Worm (Caenorhabditis elegans) whole organism, L4 larva: ENCODE data around the gene C41C4.9.

Source experiments
- D1046.2 ChIP-seq: fragments of 200-800 bp; sonication (Bioruptor generic); IDR thresholded peaks from 2 replicates; pipeline ENCODE4 v1.3.6; 2022; ENCODE audit warnings: missing genetic modification characterization, missing compliant biosample characterization
- F37D6.2 ChIP-seq: sonication (generic microtip); optimal IDR thresholded peaks from 2 replicates; lab custom pipeline; 2016; ENCODE audit warnings: mild to moderate bottlenecking, missing genetic modification characterization, missing compliant biosample characterization
- R02D3.7 ChIP-seq: fragments of 150-350 bp; sonication (generic microtip); optimal IDR thresholded peaks from 3 replicates; lab custom pipeline; 2014; ENCODE audit warnings: missing biosample characterization, missing genetic modification characterization
- T20F7.1 ChIP-seq: fragments of 200-800 bp; sonication (Bioruptor generic); optimal IDR thresholded peaks from 2 replicates; lab custom pipeline; 2018; ENCODE audit warnings: mild to moderate bottlenecking, missing genetic modification characterization, missing compliant biosample characterization
- T26A8.4 ChIP-seq: fragments of 200-800 bp; sonication (Bioruptor generic); IDR thresholded peaks from 2 replicates; pipeline ENCODE4 v1.3.6; 2022; ENCODE audit warnings: missing genetic modification characterization, missing compliant biosample characterization
- Y105C5A.15 ChIP-seq: fragments of 200-800 bp; sonication (Bioruptor generic); IDR thresholded peaks from 2 replicates; pipeline ENCODE4 v1.3.6; 2022; ENCODE audit warnings: missing genetic modification characterization, missing compliant biosample characterization
- ZK337.2 ChIP-seq: fragments of 200-800 bp; sonication (Bioruptor generic); IDR thresholded peaks from 2 replicates; pipeline ENCODE4 v1.3.6; 2022; ENCODE audit warnings: missing genetic modification reagents, missing genetic modification characterization, missing compliant biosample characterization
- ZK546.5 ChIP-seq, 2 experiments: sonication (generic microtip); optimal IDR thresholded peaks; 2 replicates each; lab custom pipeline; 2017; ENCODE audit warnings: missing biosample characterization in 2 of 2, missing genetic modification characterization in 2 of 2
- aha-1 ChIP-seq: fragments of 150-350 bp; peaks from one replicate; lab custom pipeline; 2014; ENCODE audit warnings: missing biosample characterization, missing genetic modification characterization
- aly-2 ChIP-seq: sonication (generic microtip); optimal IDR thresholded peaks from 2 replicates; lab custom pipeline; 2018; ENCODE audit warnings: missing biosample characterization, missing genetic modification characterization
- attf-4 ChIP-seq: sonication (generic microtip); optimal IDR thresholded peaks from 3 replicates; lab custom pipeline; 2017; ENCODE audit warnings: missing biosample characterization, missing genetic modification characterization
- ceh-62 ChIP-seq: sonication (generic microtip); optimal IDR thresholded peaks from 2 replicates; lab custom pipeline; 2017; ENCODE audit warnings: missing biosample characterization, missing genetic modification characterization
- ces-1 ChIP-seq: fragments of 150-350 bp; sonication (generic microtip); optimal IDR thresholded peaks from 4 replicates; lab custom pipeline; 2014; ENCODE audit warnings: missing biosample characterization, missing genetic modification reagents, missing genetic modification characterization
- daf-12 ChIP-seq: fragments of 150-350 bp; optimal IDR thresholded peaks from 2 replicates; lab custom pipeline; 2014; ENCODE audit warnings: missing biosample characterization, missing genetic modification reagents, missing genetic modification characterization
- daf-16 ChIP-seq, 3 experiments: sonication (generic microtip); optimal IDR thresholded peaks; 2 replicates each; lab custom pipeline; 2016 to 2017; ENCODE audit warnings: missing genetic modification characterization in 3 of 3, missing genetic modification reagents in 3 of 3, mild to moderate bottlenecking in 2 of 3, missing compliant biosample characterization in 2 of 3, missing biosample characterization in 1 of 3, moderate library complexity in 1 of 3
- daf-19 ChIP-seq: fragments of 200-800 bp; sonication (Bioruptor generic); conservative IDR thresholded peaks from 2 replicates; pipeline ENCODE4 v1.3.6; 2022; ENCODE audit warnings: missing genetic modification characterization, missing compliant biosample characterization
- dmd-6 ChIP-seq: fragments of 200-800 bp; sonication (Bioruptor generic); IDR thresholded peaks from 2 replicates; pipeline ENCODE4 v1.3.6; 2022; ENCODE audit warnings: missing genetic modification reagents, missing genetic modification characterization, missing compliant biosample characterization
- dmd-9 ChIP-seq: fragments of 200-800 bp; sonication (Bioruptor generic); IDR thresholded peaks from 2 replicates; pipeline ENCODE4 v1.3.6; 2022; ENCODE audit warnings: missing genetic modification reagents, missing genetic modification characterization, missing compliant biosample characterization
- egl-43 ChIP-seq: fragments of 200-800 bp; sonication (Bioruptor generic); IDR thresholded peaks from 2 replicates; pipeline ENCODE4 v1.3.6; 2022; ENCODE audit warnings: missing genetic modification reagents, missing genetic modification characterization, missing compliant biosample characterization
- fkh-10 ChIP-seq: fragments of 150-350 bp; optimal IDR thresholded peaks from 2 replicates; lab custom pipeline; 2014; ENCODE audit warnings: missing biosample characterization, missing genetic modification reagents, missing genetic modification characterization
- hif-1 ChIP-seq, 2 experiments: sonication (generic microtip); optimal IDR thresholded peaks; 2 replicates each; lab custom pipeline; 2016 to 2017; ENCODE audit warnings: missing compliant biosample characterization in 2 of 2, missing genetic modification characterization in 2 of 2, missing genetic modification reagents in 2 of 2, missing genotype in 2 of 2, mild to moderate bottlenecking in 1 of 2
- hlh-11 ChIP-seq: fragments of 200-800 bp; sonication (Bioruptor generic); optimal IDR thresholded peaks from 2 replicates; lab custom pipeline; 2018; ENCODE audit warnings: mild to moderate bottlenecking, missing genetic modification characterization, missing compliant biosample characterization
- lim-7 ChIP-seq: fragments of 200-800 bp; sonication (Bioruptor generic); IDR thresholded peaks from 2 replicates; pipeline ENCODE4 v1.3.6; 2022; ENCODE audit warnings: missing genetic modification characterization, missing compliant biosample characterization
- lin-1 ChIP-seq: fragments of 200-800 bp; sonication (Bioruptor generic); IDR thresholded peaks from 2 replicates; pipeline ENCODE4 v1.3.6; 2022; ENCODE audit warnings: missing genetic modification reagents, missing genetic modification characterization, missing compliant biosample characterization
- lin-38 ChIP-seq: fragments of 200-800 bp; sonication (Bioruptor generic); IDR thresholded peaks from 2 replicates; pipeline ENCODE4 v1.3.6; 2022; ENCODE audit warnings: missing genetic modification reagents, missing genetic modification characterization, missing compliant biosample characterization
- lin-39 ChIP-seq: fragments of 150-350 bp; optimal IDR thresholded peaks from 2 replicates; lab custom pipeline; 2014; ENCODE audit warnings: missing biosample characterization, missing genetic modification reagents, missing genetic modification characterization
- mdl-1 ChIP-seq, 2 experiments: fragments of 150-350 bp in 1 of 2; sonication (generic microtip) in 1 of 2; optimal IDR thresholded peaks; 2 replicates each; lab custom pipeline; 2014 to 2017; ENCODE audit warnings: missing biosample characterization in 2 of 2, missing genetic modification characterization in 2 of 2
- mdt-29 ChIP-seq: fragments of 200-800 bp; sonication (Bioruptor generic); IDR thresholded peaks from 2 replicates; pipeline ENCODE4 v1.3.6; 2022; ENCODE audit warnings: missing genetic modification reagents, missing genetic modification characterization, missing compliant biosample characterization
- mes-2 ChIP-seq: sonication (generic microtip); optimal IDR thresholded peaks from 2 replicates; lab custom pipeline; 2016; ENCODE audit warnings: missing genotype, mild to moderate bottlenecking, missing genetic modification characterization, missing compliant biosample characterization; ENCODE audit not compliant: poor library complexity, severe bottlenecking
- mxl-2 ChIP-seq: fragments of 200-800 bp; sonication (Bioruptor generic); conservative IDR thresholded peaks from 2 replicates; pipeline ENCODE4 v1.3.6; 2022; ENCODE audit warnings: missing genetic modification reagents, missing genetic modification characterization, missing compliant biosample characterization
- nhr-10 ChIP-seq: fragments of 150-350 bp; optimal IDR thresholded peaks from 2 replicates; lab custom pipeline; 2014; ENCODE audit warnings: missing biosample characterization, missing genetic modification characterization
- nhr-11 ChIP-seq: fragments of 150-350 bp; optimal IDR thresholded peaks from 2 replicates; lab custom pipeline; 2014; ENCODE audit warnings: missing biosample characterization, missing genetic modification characterization
- nhr-111 ChIP-seq: fragments of 200-800 bp; sonication (Bioruptor generic); optimal IDR thresholded peaks from 2 replicates; lab custom pipeline; 2018; ENCODE audit warnings: mild to moderate bottlenecking, missing genetic modification characterization, missing compliant biosample characterization
- nhr-25 ChIP-seq: sonication (generic microtip); optimal IDR thresholded peaks from 2 replicates; lab custom pipeline; 2017; ENCODE audit warnings: missing genetic modification characterization, mild to moderate bottlenecking, missing compliant biosample characterization, antibody characterized with exemption, moderate library complexity, borderline replicate concordance; ENCODE audit not compliant: insufficient read depth
- nhr-48 ChIP-seq: sonication (generic microtip); optimal IDR thresholded peaks from 2 replicates; lab custom pipeline; 2016; ENCODE audit warnings: mild to moderate bottlenecking, missing genetic modification characterization, missing compliant biosample characterization
- nhr-6 ChIP-seq: fragments of 150-350 bp; optimal IDR thresholded peaks from 2 replicates; lab custom pipeline; 2014; ENCODE audit warnings: missing biosample characterization, missing genetic modification characterization
- nhr-76 ChIP-seq: fragments of 150-350 bp; optimal IDR thresholded peaks from 2 replicates; lab custom pipeline; 2014; ENCODE audit warnings: missing biosample characterization, missing genetic modification characterization
- nhr-77 ChIP-seq: fragments of 150-350 bp; optimal IDR thresholded peaks from 2 replicates; lab custom pipeline; 2014; ENCODE audit warnings: missing biosample characterization, missing genetic modification characterization
- pha-4 ChIP-seq, 2 experiments: fragments of 150-350 bp in 1 of 2; fragments of 200-800 bp in 1 of 2; sonication (Bioruptor generic) in 1 of 2; IDR thresholded peaks in 1 of 2; optimal IDR thresholded peaks in 1 of 2; 2 replicates each; pipeline versions ENCODE4 v1.3.6 to Lab custom; 2014 to 2022; ENCODE audit warnings: missing genetic modification characterization in 2 of 2, missing genetic modification reagents in 2 of 2, missing biosample characterization in 1 of 2, missing compliant biosample characterization in 1 of 2
- sdz-12 ChIP-seq: fragments of 200-800 bp; sonication (Bioruptor generic); optimal IDR thresholded peaks from 2 replicates; lab custom pipeline; 2018; ENCODE audit warnings: mild to moderate bottlenecking, missing genetic modification characterization, missing compliant biosample characterization
- set-16 ChIP-seq: fragments of 200-800 bp; sonication (Bioruptor generic); IDR thresholded peaks from 2 replicates; pipeline ENCODE4 v1.3.6; 2022; ENCODE audit warnings: missing genetic modification reagents, missing genetic modification characterization, missing compliant biosample characterization
- snpc-4 ChIP-seq: fragments of 150-350 bp; optimal IDR thresholded peaks from 2 replicates; lab custom pipeline; 2014; ENCODE audit warnings: missing biosample characterization, missing genetic modification characterization
- spr-3 ChIP-seq: fragments of 200-800 bp; sonication (Bioruptor generic); optimal IDR thresholded peaks from 2 replicates; lab custom pipeline; 2018; ENCODE audit warnings: mild to moderate bottlenecking, missing genetic modification characterization, missing compliant biosample characterization
- tag-97 ChIP-seq: fragments of 200-800 bp; sonication (Bioruptor generic); IDR thresholded peaks from 2 replicates; pipeline ENCODE4 v1.3.6; 2022; ENCODE audit warnings: missing genetic modification characterization, missing compliant biosample characterization
- unc-39 ChIP-seq: sonication (generic microtip); optimal IDR thresholded peaks from 2 replicates; lab custom pipeline; 2017; ENCODE audit warnings: missing biosample characterization, missing genetic modification characterization
- zfp-2 ChIP-seq: sonication (generic microtip); optimal IDR thresholded peaks from 2 replicates; lab custom pipeline; 2016; ENCODE audit warnings: mild to moderate bottlenecking, missing genetic modification characterization, missing compliant biosample characterization
- zip-11 ChIP-seq: fragments of 200-800 bp; sonication (Bioruptor generic); IDR thresholded peaks from 2 replicates; pipeline ENCODE4 v1.3.6; 2022; ENCODE audit warnings: missing genetic modification characterization, missing compliant biosample characterization
- ztf-11 ChIP-seq: fragments of 150-350 bp; optimal IDR thresholded peaks from 2 replicates; lab custom pipeline; 2014; ENCODE audit warnings: missing biosample characterization, missing genetic modification characterization
- ztf-7 ChIP-seq: fragments of 150-350 bp; optimal IDR thresholded peaks from 2 replicates; lab custom pipeline; 2014; ENCODE audit warnings: missing biosample characterization, missing genetic modification characterization

Gene C41C4.9

ce11 chrII:8128273-8129039, 21.0 kb downstream of the C41C4.9 start (continued):
- TF ChIP-seq daf-12 (tag; lab: Kevin White, UChicago) (no peak), nhr-77 (peak; percentile 4), nhr-11 (tag; lab: Kevin White, UChicago) (no peak), egl-43 (GFP tag; lab: Robert Waterston, UW) (peak; percentile 72), sdz-12 (GFP tag; lab: Kevin White, UChicago) (no peak), daf-19 (GFP tag; lab: Robert Waterston, UW) (no peak), mdt-29 (no peak), T20F7.1 (GFP tag; lab: Kevin White, UChicago) (peak; percentile 47), Y105C5A.15 (no peak), dmd-6 (GFP tag; lab: Robert Waterston, UW) (peak; percentile 69), hif-1 (tag; optimal IDR thresholded peaks at IDR 0.05; lab: Kevin White, UChicago) (no peak), nhr-76 (tag; lab: Kevin White, UChicago) (no peak), zfp-2 (tag; lab: Kevin White, UChicago) (no peak), pha-4 (GFP tag; IDR thresholded peaks at IDR 0.05; lab: Robert Waterston, UW) (peak; percentile 70; the same call in 1 of the 2 replicates), pha-4 (tag; optimal IDR thresholded peaks at IDR 0.05; lab: Kevin White, UChicago) (no peak), nhr-10 (tag; lab: Kevin White, UChicago) (no peak), set-16 (GFP tag; lab: Robert Waterston, UW) (peak; percentile 98), aha-1 (tag; lab: Kevin White, UChicago) (peak; percentile 65), lin-38 (GFP tag; lab: Robert Waterston, UW) (peak; percentile 13; the same call in 1 of the 2 replicates), unc-39 (no peak), spr-3 (GFP tag; lab: Kevin White, UChicago) (no peak), ZK337.2 (no peak), hlh-11 (tag; lab: Kevin White, UChicago) (peak; percentile 72), zip-11 (GFP tag; lab: Robert Waterston, UW) (no peak), aly-2 (tag; lab: Kevin White, UChicago) (no peak), tag-97 (GFP tag; lab: Robert Waterston, UW) (no peak), lin-1 (GFP tag; lab: Robert Waterston, UW) (0 out of 2 replicates have a peak, but pooled peaks have one; percentile 33), ZK546.5 (tag; optimal IDR thresholded peaks at IDR 0.05; lab: Kevin White, UChicago) (no peak), ces-1 (GFP tag; lab: Kevin White, UChicago) (no peak), ztf-7 (no peak), lim-7 (GFP tag; lab: Robert Waterston, UW) (no peak), R02D3.7 (tag; lab: Kevin White, UChicago) (no peak), lin-39 (tag; lab: Kevin White, UChicago) (no peak), mdl-1 (tag; optimal IDR thresholded peaks at IDR 0.05; lab: Kevin White, UChicago) (peak in 1 of 2 experiments; percentile 63), D1046.2 (GFP tag; lab: Robert Waterston, UW) (no peak), nhr-6 (no peak), F37D6.2 (tag; lab: Kevin White, UChicago) (peak; percentile 8), daf-16 (GFP tag; optimal IDR thresholded peaks at IDR 0.05; lab: Kevin White, UChicago) (peak in 1 of 2 experiments; percentile 30), daf-16 (tag; optimal IDR thresholded peaks at IDR 0.05; lab: Kevin White, UChicago) (peak; percentile 7), attf-4 (no peak), mes-2 (tag; lab: Kevin White, UChicago) (peak; percentile 66), ceh-62 (tag; lab: Kevin White, UChicago) (no peak), nhr-25 (tag; lab: Kevin White, UChicago) (no peak), snpc-4 (no peak), dmd-9 (GFP tag; lab: Robert Waterston, UW) (no peak), nhr-111 (GFP tag; lab: Kevin White, UChicago) (no peak), ztf-11 (tag; lab: Kevin White, UChicago) (no peak), mxl-2 (no peak), fkh-10 (GFP tag; lab: Kevin White, UChicago) (no peak), nhr-48 (peak; percentile 17), T26A8.4 (GFP tag; lab: Robert Waterston, UW) (no peak; the same call in 1 of the 2 replicates)
